Fruit fly (Drosophila melanogaster): ENCODE results near the gene T48.

The T48 gene

dm6 chr3R:26876432-26876831 lies 5.1 kb upstream of the T48 start, which contains the start of gene CG5500:
CG5500 (plus strand) TSS chr3R:26876630.
- TF ChIP-seq CrebA (GFP tag; optimal IDR thresholded peaks at IDR 0.05; ENCODE audit: borderline replicate concordance), result no peak
- no peak for TF ChIP-seq jim (GFP tag; optimal IDR thresholded peaks at IDR 0.05)
- no peak for TF ChIP-seq psq (GFP tag; optimal IDR thresholded peaks at IDR 0.05)
- no peak for TF ChIP-seq dl (GFP tag; optimal IDR thresholded peaks at IDR 0.05; ENCODE audit: insufficient read depth in 1 of 2, partially characterized antibody in 2 of 2)
- no peak for TF ChIP-seq Sp1 (GFP tag; optimal IDR thresholded peaks at IDR 0.05)
- no peak for TF ChIP-seq br (GFP tag; optimal IDR thresholded peaks at IDR 0.05)
- TF ChIP-seq Rel (GFP tag; optimal IDR thresholded peaks at IDR 0.05), result no peak
- peak; percentile 75 for TF ChIP-seq Rel (tag; optimal IDR thresholded peaks at IDR 0.05)

DNA sequence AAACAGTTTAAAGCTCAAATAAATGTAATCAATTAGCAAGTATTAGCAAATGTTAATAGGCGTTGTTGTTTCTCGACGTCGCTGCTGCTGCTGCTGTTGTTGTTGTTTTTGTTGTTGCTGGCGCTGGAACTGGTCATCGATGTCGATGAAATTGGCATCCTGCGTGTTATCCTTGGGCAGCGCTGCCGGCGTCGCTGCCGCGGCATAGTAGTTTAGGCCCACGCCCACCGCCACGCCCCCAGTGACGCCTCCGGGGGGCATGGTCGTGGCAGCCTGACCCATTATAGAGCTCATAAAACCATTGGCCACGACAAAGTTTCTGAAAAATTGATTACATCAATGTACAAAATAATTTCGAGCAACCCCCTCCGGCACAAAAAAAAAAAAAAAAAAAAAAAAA lies 4.7 kb upstream of the T48 start:
- no peak for TF ChIP-seq ey (GFP tag; optimal IDR thresholded peaks at IDR 0.05)

dm6 chr3R:26882230-26883014 lies 888 bp downstream of the T48 start:
- TF ChIP-seq tai (GFP tag; optimal IDR thresholded peaks at IDR 0.05) (no peak), Dif (GFP tag; optimal IDR thresholded peaks at IDR 0.05; ENCODE audit: partially characterized antibody) (no peak), Sp1 (GFP tag; optimal IDR thresholded peaks at IDR 0.05) (no peak), h (GFP tag; optimal IDR thresholded peaks at IDR 0.05) (peak; percentile 27), HLH106 (tag; optimal IDR thresholded peaks at IDR 0.05) (peak; percentile 29), foxo (GFP tag; optimal IDR thresholded peaks at IDR 0.05) (peak in 1 of 2 experiments; percentile 40), brk (GFP tag; optimal IDR thresholded peaks at IDR 0.05) (peak; percentile 48), psq (GFP tag; optimal IDR thresholded peaks at IDR 0.05) (peak; percentile 0), lola (GFP tag; optimal IDR thresholded peaks at IDR 0.05) (no peak), woc (GFP tag; optimal IDR thresholded peaks at IDR 0.05) (peak; percentile 22), Abd-B (GFP tag; optimal IDR thresholded peaks at IDR 0.05) (no peak), Myc (optimal IDR thresholded peaks at IDR 0.05) (no peak), pan (optimal IDR thresholded peaks at IDR 0.05) (no peak), Rel (GFP tag; optimal IDR thresholded peaks at IDR 0.05) (no peak), Rel (tag; optimal IDR thresholded peaks at IDR 0.05) (no peak), Vsx2 (GFP tag; optimal IDR thresholded peaks at IDR 0.05; ENCODE audit: partially characterized antibody) (no peak), ey (GFP tag; optimal IDR thresholded peaks at IDR 0.05) (peak; percentile 11), fru (GFP tag; optimal IDR thresholded peaks at IDR 0.05) (peak; percentile 29), Hr83 (GFP tag; optimal IDR thresholded peaks at IDR 0.05; ENCODE audit: poor library complexity, severe bottlenecking) (no peak)

dm6 chr3R:26883015-26883292 lies 1.4 kb downstream of the T48 start:
- TF ChIP-seq Jra (GFP tag; optimal IDR thresholded peaks at IDR 0.05) (no peak), Myc (optimal IDR thresholded peaks at IDR 0.05) (no peak), Sp1 (GFP tag; optimal IDR thresholded peaks at IDR 0.05) (no peak), Mio (GFP tag; optimal IDR thresholded peaks at IDR 0.05) (no peak), pan (optimal IDR thresholded peaks at IDR 0.05) (no peak), foxo (GFP tag; optimal IDR thresholded peaks at IDR 0.05) (no peak), CG9705 (GFP tag; optimal IDR thresholded peaks at IDR 0.05) (no peak)

dm6 chr3R:26885192-26885591 lies 3.7 kb downstream of the T48 start:
- TF ChIP-seq Vsx2 (GFP tag; optimal IDR thresholded peaks at IDR 0.05; ENCODE audit: partially characterized antibody) (no peak), pan (optimal IDR thresholded peaks at IDR 0.05) (no peak), N (GFP tag; optimal IDR thresholded peaks at IDR 0.05) (no peak), usp (GFP tag; optimal IDR thresholded peaks at IDR 0.05) (no peak), dmrt93B (GFP tag; optimal IDR thresholded peaks at IDR 0.05) (no peak), br (GFP tag; optimal IDR thresholded peaks at IDR 0.05) (no peak), h (GFP tag; optimal IDR thresholded peaks at IDR 0.05) (no peak), Abd-B (GFP tag; optimal IDR thresholded peaks at IDR 0.05) (no peak), CrebA (GFP tag; optimal IDR thresholded peaks at IDR 0.05; ENCODE audit: borderline replicate concordance) (no peak), lola (GFP tag; optimal IDR thresholded peaks at IDR 0.05) (no peak), Mio (GFP tag; optimal IDR thresholded peaks at IDR 0.05) (no peak)

- peak; percentile 19 for TF ChIP-seq CG9705 (GFP tag; optimal IDR thresholded peaks at IDR 0.05)
- TF ChIP-seq ey (GFP tag; optimal IDR thresholded peaks at IDR 0.05), result peak; percentile 35
- peak in 1 of 2 experiments; percentile 75 for TF ChIP-seq foxo (GFP tag; optimal IDR thresholded peaks at IDR 0.05)
- no peak for TF ChIP-seq CG32264 (GFP tag; optimal IDR thresholded peaks at IDR 0.05)
- peak; percentile 72 for TF ChIP-seq OdsH (GFP tag; optimal IDR thresholded peaks at IDR 0.05)
- peak; percentile 16 for TF ChIP-seq br (GFP tag; optimal IDR thresholded peaks at IDR 0.05)
- TF ChIP-seq GATAd (GFP tag; optimal IDR thresholded peaks at IDR 0.05), result no peak
- TF ChIP-seq CrebA (GFP tag; optimal IDR thresholded peaks at IDR 0.05; ENCODE audit: borderline replicate concordance), result no peak
- TF ChIP-seq Rel (GFP tag; optimal IDR thresholded peaks at IDR 0.05), result no peak
- no peak for TF ChIP-seq Rel (tag; optimal IDR thresholded peaks at IDR 0.05)
- TF ChIP-seq Jra (GFP tag; optimal IDR thresholded peaks at IDR 0.05), result no peak
- TF ChIP-seq Hr83 (GFP tag; optimal IDR thresholded peaks at IDR 0.05; ENCODE audit: poor library complexity, severe bottlenecking), result no peak
- TF ChIP-seq sage (GFP tag; optimal IDR thresholded peaks at IDR 0.05), result peak; percentile 1
- TF ChIP-seq lola (GFP tag; optimal IDR thresholded peaks at IDR 0.05), result no peak
- TF ChIP-seq Hr78 (GFP tag; optimal IDR thresholded peaks at IDR 0.05), result no peak
- no peak for TF ChIP-seq dl (GFP tag; optimal IDR thresholded peaks at IDR 0.05; ENCODE audit: insufficient read depth in 1 of 2, partially characterized antibody in 2 of 2)
- no peak for TF ChIP-seq pan (optimal IDR thresholded peaks at IDR 0.05)
- TF ChIP-seq Dfd (GFP tag; optimal IDR thresholded peaks at IDR 0.05), result no peak
- no peak for TF ChIP-seq jim (GFP tag; optimal IDR thresholded peaks at IDR 0.05)
- TF ChIP-seq dsf (GFP tag; optimal IDR thresholded peaks at IDR 0.05; ENCODE audit: borderline replicate concordance), result no peak
- peak; percentile 16 for TF ChIP-seq Hnf4 (GFP tag; optimal IDR thresholded peaks at IDR 0.05)
- peak; percentile 52 for TF ChIP-seq dmrt93B (GFP tag; optimal IDR thresholded peaks at IDR 0.05)
Measured at dm6 chr3R:26886283-26886689, 4.8 kb downstream of the T48 start.

All from whole organism, wandering third instar larva.